Worm (Caenorhabditis elegans) whole organism, L3 larva: ENCODE results near the gene ZK829.1.

Experiments used
- aly-2 ChIP-seq: fragments of 150-350 bp; optimal IDR thresholded peaks from 2 replicates; lab custom pipeline; 2014; ENCODE audit warnings: missing biosample characterization, missing genetic modification characterization
- ceh-16 ChIP-seq: sonication (generic microtip); optimal IDR thresholded peaks from 2 replicates; lab custom pipeline; 2017; ENCODE audit warnings: missing biosample characterization, missing genetic modification characterization
- ceh-28 ChIP-seq: fragments of 150-350 bp; optimal IDR thresholded peaks from 2 replicates; lab custom pipeline; 2014; ENCODE audit warnings: missing biosample characterization, missing genetic modification reagents, missing genetic modification characterization
- ceh-82 ChIP-seq: fragments of 150-350 bp; optimal IDR thresholded peaks from 2 replicates; lab custom pipeline; 2014; ENCODE audit warnings: missing biosample characterization, missing genetic modification characterization
- ceh-9 ChIP-seq: sonication (generic microtip); optimal IDR thresholded peaks from 2 replicates; lab custom pipeline; 2018; ENCODE audit warnings: missing biosample characterization, missing genetic modification characterization
- daf-12 ChIP-seq: fragments of 150-350 bp; optimal IDR thresholded peaks from 2 replicates; lab custom pipeline; 2014; ENCODE audit warnings: missing biosample characterization, missing genetic modification reagents, missing genetic modification characterization
- elt-2 ChIP-seq: sonication (generic microtip); optimal IDR thresholded peaks from 2 replicates; lab custom pipeline; 2016; ENCODE audit warnings: missing genetic modification reagents, mild to moderate bottlenecking, missing genetic modification characterization, missing compliant biosample characterization
- fos-1 ChIP-seq: fragments of 150-350 bp; optimal IDR thresholded peaks from 2 replicates; lab custom pipeline; 2014; ENCODE audit warnings: missing biosample characterization, missing genetic modification characterization
- jun-1 ChIP-seq: fragments of 150-350 bp; optimal IDR thresholded peaks from 2 replicates; lab custom pipeline; 2014; ENCODE audit warnings: missing biosample characterization, missing genetic modification reagents, missing genetic modification characterization
- nhr-237 ChIP-seq: fragments of 150-350 bp; optimal IDR thresholded peaks from 2 replicates; lab custom pipeline; 2014; ENCODE audit warnings: missing biosample characterization, missing genetic modification characterization
- nhr-25 ChIP-seq: sonication (generic microtip); optimal IDR thresholded peaks from 2 replicates; lab custom pipeline; 2017; ENCODE audit warnings: missing biosample characterization, missing genetic modification characterization
- pqm-1 ChIP-seq: fragments of 150-350 bp; optimal IDR thresholded peaks from 2 replicates; lab custom pipeline; 2017; ENCODE audit warnings: missing biosample characterization, missing genetic modification characterization, inconsistent platforms
- skn-1 ChIP-seq: fragments of 150-350 bp; optimal IDR thresholded peaks from 2 replicates; lab custom pipeline; 2014; ENCODE audit warnings: missing biosample characterization, missing genetic modification characterization
- ztf-11 ChIP-seq: fragments of 150-350 bp; optimal IDR thresholded peaks from 2 replicates; lab custom pipeline; 2014; ENCODE audit warnings: missing biosample characterization, missing genetic modification characterization

DNA sequence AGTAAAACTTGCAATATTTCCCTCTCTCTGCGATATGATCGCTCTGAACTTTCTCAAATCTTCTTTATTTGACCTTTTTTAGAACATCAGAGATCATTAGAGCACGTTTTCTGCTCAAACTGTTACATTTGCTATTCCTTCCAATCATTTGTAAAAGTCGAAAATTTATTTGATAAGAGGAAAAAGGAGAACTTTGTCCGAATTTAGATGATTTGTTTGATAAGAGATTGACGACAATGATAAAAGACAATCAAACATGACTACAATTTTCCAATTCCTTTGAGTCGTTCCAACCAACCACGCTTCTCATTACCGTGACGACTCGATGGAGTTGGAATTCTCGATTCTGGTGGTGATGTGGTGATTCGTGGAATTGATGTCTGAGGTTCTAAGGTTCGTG lies 24.3 kb downstream of the ZK829.1 start:
- TF ChIP-seq elt-2 (peak; percentile 90), nhr-25 (tag; lab: Kevin White, UChicago) (no peak), aly-2 (no peak), skn-1 (tag; lab: Kevin White, UChicago) (no peak), jun-1 (peak; percentile 1), pqm-1 (tag; lab: Kevin White, UChicago) (peak; percentile 90), ztf-11 (tag; lab: Kevin White, UChicago) (no peak), ceh-9 (tag; lab: Kevin White, UChicago) (no peak), fos-1 (tag; lab: Kevin White, UChicago) (no peak), ceh-82 (tag; lab: Kevin White, UChicago) (no peak), nhr-237 (no peak), ceh-16 (tag; lab: Kevin White, UChicago) (no peak), ceh-28 (no peak), daf-12 (tag; lab: Kevin White, UChicago) (no peak)
